Worm (Caenorhabditis elegans) whole organism, young adult: ENCODE measurements around the gene C01G10.17.

Source experiments
- F10E7.11 ChIP-seq: sonication (generic microtip); optimal IDR thresholded peaks from 2 replicates; lab custom pipeline; 2017; ENCODE audit warnings: mild to moderate bottlenecking, missing genetic modification characterization, moderate library complexity, missing compliant biosample characterization
- F39B2.1 ChIP-seq: fragments of 200-800 bp; sonication (Bioruptor generic); IDR thresholded peaks from 2 replicates; pipeline ENCODE4 v1.3.6; 2022; ENCODE audit warnings: missing genetic modification reagents, missing genetic modification characterization, missing compliant biosample characterization
- F49E8.2 ChIP-seq: sonication (generic microtip); optimal IDR thresholded peaks from 3 replicates; lab custom pipeline; 2017; ENCODE audit warnings: missing genetic modification characterization, mild to moderate bottlenecking, missing compliant biosample characterization, antibody characterized with exemption, moderate library complexity; ENCODE audit not compliant: insufficient read depth
- F52B5.7 ChIP-seq: sonication (generic microtip); optimal IDR thresholded peaks from 2 replicates; lab custom pipeline; 2016; ENCODE audit warnings: mild to moderate bottlenecking, missing genetic modification characterization, missing compliant biosample characterization
- F55B11.4 ChIP-seq: sonication (generic microtip); optimal IDR thresholded peaks from 2 replicates; lab custom pipeline; 2016; ENCODE audit warnings: missing compliant biosample characterization, missing genetic modification characterization, borderline replicate concordance; ENCODE audit not compliant: insufficient read depth
- F57A8.1 ChIP-seq: fragments of 200-800 bp; sonication (Bioruptor generic); optimal IDR thresholded peaks from 2 replicates; lab custom pipeline; 2018; ENCODE audit warnings: mild to moderate bottlenecking, missing genetic modification characterization, moderate library complexity, missing compliant biosample characterization
- F57C9.4 ChIP-seq: sonication (generic microtip); optimal IDR thresholded peaks from 2 replicates; lab custom pipeline; 2017; ENCODE audit warnings: mild to moderate bottlenecking, missing genetic modification characterization, missing compliant biosample characterization
- T07F8.4 ChIP-seq: sonication (generic microtip); optimal IDR thresholded peaks from 2 replicates; lab custom pipeline; 2016; ENCODE audit warnings: mild to moderate bottlenecking, missing genetic modification characterization, moderate library complexity, missing compliant biosample characterization
- Y53F4B.3 ChIP-seq: fragments of 200-800 bp; sonication (Bioruptor generic); IDR thresholded peaks from 2 replicates; pipeline ENCODE4 v1.3.6; 2022; ENCODE audit warnings: missing genetic modification reagents, missing genetic modification characterization, missing compliant biosample characterization
- Y53G8AR.9 ChIP-seq: fragments of 200-800 bp; sonication (Bioruptor generic); conservative IDR thresholded peaks from 2 replicates; pipeline ENCODE4 v1.3.6; 2022; ENCODE audit warnings: missing genetic modification reagents, missing genetic modification characterization, missing compliant biosample characterization
- Y56A3A.18 ChIP-seq: fragments of 200-800 bp; sonication (Bioruptor generic); IDR thresholded peaks from 2 replicates; pipeline ENCODE4 v1.3.6; 2022; ENCODE audit warnings: missing genetic modification reagents, missing genetic modification characterization, missing compliant biosample characterization
- ama-1 ChIP-seq, 3 experiments: fragments of 150-350 bp in 1 of 3; sonication (generic microtip) in 2 of 3; optimal IDR thresholded peaks; 2 replicates each; lab custom pipeline; 2014 to 2018; ENCODE audit warnings: missing biosample characterization in 2 of 3, missing genetic modification characterization in 2 of 3, missing genetic modification reagents in 2 of 3
- aptf-2 ChIP-seq: fragments of 200-800 bp; sonication (Bioruptor generic); conservative IDR thresholded peaks from 2 replicates; pipeline ENCODE4 v1.3.6; 2022; ENCODE audit warnings: missing genetic modification reagents, missing genetic modification characterization, missing compliant biosample characterization
- aptf-3 ChIP-seq: fragments of 200-800 bp; sonication (Bioruptor generic); IDR thresholded peaks from 2 replicates; pipeline ENCODE4 v1.3.6; 2022; ENCODE audit warnings: missing genetic modification characterization, missing compliant biosample characterization
- athp-1 ChIP-seq: sonication (generic microtip); optimal IDR thresholded peaks from 2 replicates; lab custom pipeline; 2017; ENCODE audit warnings: mild to moderate bottlenecking, missing genetic modification characterization, missing compliant biosample characterization
- attf-3 ChIP-seq: fragments of 200-800 bp; sonication (Bioruptor generic); conservative IDR thresholded peaks from 2 replicates; pipeline ENCODE4 v1.3.6; 2022; ENCODE audit warnings: missing genetic modification reagents, missing genetic modification characterization, missing compliant biosample characterization
- attf-6 ChIP-seq: fragments of 200-800 bp; sonication (Bioruptor generic); IDR thresholded peaks from 2 replicates; pipeline ENCODE4 v1.3.6; 2022; ENCODE audit warnings: missing genetic modification reagents, missing genetic modification characterization, missing compliant biosample characterization
- cebp-1 ChIP-seq, 2 experiments: fragments of 200-800 bp in 1 of 2; sonication (Bioruptor generic) in 1 of 2; sonication (generic microtip) in 1 of 2; IDR thresholded peaks in 1 of 2; optimal IDR thresholded peaks in 1 of 2; 2 replicates each; pipeline versions ENCODE4 v1.3.6 to Lab custom; 2017 to 2022; ENCODE audit warnings: missing compliant biosample characterization in 2 of 2, missing genetic modification characterization in 2 of 2, mild to moderate bottlenecking in 1 of 2, missing genetic modification reagents in 1 of 2, moderate library complexity in 1 of 2
- ceh-27 ChIP-seq: fragments of 200-800 bp; sonication (Bioruptor generic); optimal IDR thresholded peaks from 2 replicates; lab custom pipeline; 2018; ENCODE audit warnings: mild to moderate bottlenecking, missing genetic modification characterization, moderate library complexity, missing compliant biosample characterization
- ceh-40 ChIP-seq: fragments of 200-800 bp; sonication (Bioruptor generic); IDR thresholded peaks from 2 replicates; pipeline ENCODE4 v1.3.6; 2022; ENCODE audit warnings: missing genetic modification characterization, missing compliant biosample characterization
- ceh-79 ChIP-seq: sonication (generic microtip); optimal IDR thresholded peaks from 2 replicates; lab custom pipeline; 2017; ENCODE audit warnings: mild to moderate bottlenecking, missing genetic modification characterization, missing compliant biosample characterization
- chd-7 ChIP-seq: sonication (generic microtip); optimal IDR thresholded peaks from 2 replicates; lab custom pipeline; 2016; ENCODE audit warnings: mild to moderate bottlenecking, missing genetic modification characterization, moderate library complexity, missing compliant biosample characterization
- dpl-1 ChIP-seq: fragments of 150-350 bp; optimal IDR thresholded peaks from 2 replicates; lab custom pipeline; 2014; ENCODE audit warnings: missing biosample characterization, missing genetic modification reagents, missing genetic modification characterization
- efl-1 ChIP-seq: fragments of 150-350 bp; optimal IDR thresholded peaks from 2 replicates; lab custom pipeline; 2014; ENCODE audit warnings: missing biosample characterization, missing genetic modification reagents, missing genetic modification characterization
- egl-44 ChIP-seq: fragments of 200-800 bp; sonication (Bioruptor generic); IDR thresholded peaks from 2 replicates; pipeline ENCODE4 v1.3.6; 2022; ENCODE audit warnings: missing genetic modification reagents, missing genetic modification characterization, missing compliant biosample characterization
- hmg-20 ChIP-seq: fragments of 200-800 bp; sonication (Bioruptor generic); IDR thresholded peaks from 2 replicates; pipeline ENCODE4 v1.3.6; 2022; ENCODE audit warnings: missing genetic modification reagents, missing genetic modification characterization, missing compliant biosample characterization
- hsf-1 ChIP-seq: fragments of 200-800 bp; sonication (Bioruptor generic); IDR thresholded peaks from 2 replicates; pipeline ENCODE4 v1.3.6; 2022; ENCODE audit warnings: missing genetic modification reagents, missing genetic modification characterization, missing compliant biosample characterization
- lin-26 ChIP-seq: fragments of 200-800 bp; sonication (Bioruptor generic); IDR thresholded peaks from 2 replicates; pipeline ENCODE4 v1.3.6; 2022; ENCODE audit warnings: missing genetic modification reagents, missing genetic modification characterization, missing compliant biosample characterization
- lin-54 ChIP-seq: fragments of 200-800 bp; sonication (Bioruptor generic); optimal IDR thresholded peaks from 2 replicates; lab custom pipeline; 2018; ENCODE audit warnings: mild to moderate bottlenecking, missing genetic modification characterization, missing compliant biosample characterization
- madf-8 ChIP-seq: fragments of 200-800 bp; sonication (Bioruptor generic); conservative IDR thresholded peaks from 2 replicates; pipeline ENCODE4 v1.3.6; 2022; ENCODE audit warnings: missing genetic modification reagents, missing genetic modification characterization, missing compliant biosample characterization
- mcd-1 ChIP-seq: fragments of 200-800 bp; sonication (Bioruptor generic); IDR thresholded peaks from 2 replicates; pipeline ENCODE4 v1.3.6; 2022; ENCODE audit warnings: missing genetic modification reagents, missing genetic modification characterization, missing compliant biosample characterization
- mel-28 ChIP-seq: sonication (generic microtip); optimal IDR thresholded peaks from 2 replicates; lab custom pipeline; 2016; ENCODE audit warnings: borderline replicate concordance, mild to moderate bottlenecking, missing genetic modification characterization, missing compliant biosample characterization
- nfya-1 ChIP-seq: sonication (generic microtip); optimal IDR thresholded peaks from 2 replicates; lab custom pipeline; 2017; ENCODE audit warnings: antibody characterized with exemption, missing compliant biosample characterization, missing genetic modification characterization, borderline replicate concordance; ENCODE audit not compliant: insufficient read depth
- nfya-2 ChIP-seq: fragments of 200-800 bp; sonication (Bioruptor generic); IDR thresholded peaks from 2 replicates; pipeline ENCODE4 v1.3.6; 2022; ENCODE audit warnings: missing genetic modification reagents, missing genetic modification characterization, missing compliant biosample characterization
- nhr-179 ChIP-seq: sonication (generic microtip); optimal IDR thresholded peaks from 2 replicates; lab custom pipeline; 2016; ENCODE audit warnings: mild to moderate bottlenecking, missing genetic modification characterization, missing compliant biosample characterization
- nhr-90 ChIP-seq: sonication (generic microtip); optimal IDR thresholded peaks from 2 replicates; lab custom pipeline; 2016; ENCODE audit warnings: missing genotype, mild to moderate bottlenecking, missing genetic modification characterization, missing compliant biosample characterization
- pbrm-1 ChIP-seq: fragments of 200-800 bp; sonication (Bioruptor generic); IDR thresholded peaks from 2 replicates; pipeline ENCODE4 v1.3.6; 2022; ENCODE audit warnings: missing genetic modification reagents, missing genetic modification characterization, missing compliant biosample characterization
- rec-8 ChIP-seq, 2 experiments: sonication (generic microtip); optimal IDR thresholded peaks; 2 replicates each; lab custom pipeline; 2016; ENCODE audit warnings: mild to moderate bottlenecking in 2 of 2, missing genetic modification characterization in 2 of 2, missing genetic modification reagents in 2 of 2, missing genotype in 2 of 2, missing biosample characterization in 1 of 2, missing compliant biosample characterization in 1 of 2, moderate library complexity in 1 of 2
- snpc-1.3 ChIP-seq: sonication (generic microtip); optimal IDR thresholded peaks from 2 replicates; lab custom pipeline; 2017; ENCODE audit warnings: missing genetic modification characterization, mild to moderate bottlenecking, missing compliant biosample characterization, antibody characterized with exemption, moderate library complexity, missing genotype, missing genetic modification reagents; ENCODE audit not compliant: insufficient read depth
- tbx-9 ChIP-seq: sonication (generic microtip); optimal IDR thresholded peaks from 2 replicates; lab custom pipeline; 2016; ENCODE audit warnings: borderline replicate concordance, missing genetic modification characterization, inconsistent platforms, missing compliant biosample characterization
- tlf-1 ChIP-seq: fragments of 200-800 bp; sonication (Bioruptor generic); optimal IDR thresholded peaks from 2 replicates; lab custom pipeline; 2018; ENCODE audit warnings: mild to moderate bottlenecking, missing genetic modification characterization, missing compliant biosample characterization
- unc-130 ChIP-seq: sonication (generic microtip); optimal IDR thresholded peaks from 2 replicates; lab custom pipeline; 2016; ENCODE audit warnings: missing genetic modification reagents, missing genetic modification characterization, missing compliant biosample characterization
- unc-62 ChIP-seq: fragments of 150-350 bp; optimal IDR thresholded peaks from 2 replicates; lab custom pipeline; 2014; ENCODE audit warnings: missing biosample characterization, missing genetic modification reagents, missing genetic modification characterization
- xnd-1 ChIP-seq: sonication (generic microtip); optimal IDR thresholded peaks from 2 replicates; lab custom pipeline; 2016; ENCODE audit warnings: missing genotype, missing genetic modification reagents, missing genetic modification characterization, missing compliant biosample characterization
- ztf-26 ChIP-seq: sonication (generic microtip); optimal IDR thresholded peaks from 2 replicates; lab custom pipeline; 2017; ENCODE audit warnings: missing genetic modification characterization, missing compliant biosample characterization
- ztf-28 ChIP-seq: fragments of 200-800 bp; sonication (Bioruptor generic); IDR thresholded peaks from 2 replicates; pipeline ENCODE4 v1.3.6; 2022; ENCODE audit warnings: missing genetic modification reagents, missing genetic modification characterization, missing compliant biosample characterization
- ztf-6 ChIP-seq: fragments of 200-800 bp; sonication (Bioruptor generic); IDR thresholded peaks from 2 replicates; pipeline ENCODE4 v1.3.6; 2022; ENCODE audit warnings: missing genetic modification reagents, missing genetic modification characterization, missing compliant biosample characterization

C01G10.17 gene

ce11 chrV:15082291-15082690 lies 8.3 kb upstream of the C01G10.17 start, which contains the start of the genes C01G10.10 and C01G10.9 (continued):
- TF ChIP-seq lin-54 (GFP tag; lab: Kevin White, UChicago) (peak; percentile 50), T07F8.4 (tag; lab: Kevin White, UChicago) (no peak), athp-1 (tag; lab: Kevin White, UChicago) (no peak), unc-62 (GFP tag; lab: Kevin White, UChicago) (no peak), cebp-1 (GFP tag; IDR thresholded peaks at IDR 0.05; lab: Robert Waterston, UW) (no peak), cebp-1 (tag; optimal IDR thresholded peaks at IDR 0.05; lab: Kevin White, UChicago) (peak; percentile 31), F39B2.1 (GFP tag; lab: Robert Waterston, UW) (no peak), ama-1 (optimal IDR thresholded peaks at IDR 0.05; lab: Kevin White, UChicago) (no peak), ama-1 (GFP tag; optimal IDR thresholded peaks at IDR 0.05; lab: Kevin White, UChicago) (no peak), F10E7.11 (no peak), unc-130 (GFP tag; lab: Kevin White, UChicago) (peak; percentile 82), tbx-9 (tag; lab: Kevin White, UChicago) (no peak), tlf-1 (GFP tag; lab: Kevin White, UChicago) (no peak), F52B5.7 (tag; lab: Kevin White, UChicago) (no peak), nfya-1 (tag; lab: Kevin White, UChicago) (no peak), Y53F4B.3 (no peak), aptf-3 (GFP tag; lab: Robert Waterston, UW) (no peak), Y53G8AR.9 (no peak), mcd-1 (GFP tag; lab: Robert Waterston, UW) (peak; percentile 68), snpc-1.3 (tag; lab: Kevin White, UChicago) (no peak), ztf-6 (no peak), efl-1 (GFP tag; lab: Kevin White, UChicago) (no peak), F57A8.1 (GFP tag; lab: Kevin White, UChicago) (no peak), F55B11.4 (tag; lab: Kevin White, UChicago) (no peak), egl-44 (no peak), dpl-1 (GFP tag; lab: Kevin White, UChicago) (no peak), hsf-1 (GFP tag; lab: Robert Waterston, UW) (no peak), attf-3 (GFP tag; lab: Robert Waterston, UW) (no peak), ztf-28 (no peak), F49E8.2 (tag; lab: Kevin White, UChicago) (no peak), ceh-40 (GFP tag; lab: Robert Waterston, UW) (no peak), mel-28 (tag; lab: Kevin White, UChicago) (no peak), chd-7 (tag; lab: Kevin White, UChicago) (no peak), ztf-26 (tag; lab: Kevin White, UChicago) (no peak), ceh-27 (GFP tag; lab: Kevin White, UChicago) (peak; percentile 52), attf-6 (no peak), madf-8 (GFP tag; lab: Robert Waterston, UW) (no peak), Y56A3A.18 (no peak)

ce11 chrV:15083659-15084058 lies 6.9 kb upstream of the C01G10.17 start:
- TF ChIP-seq aptf-2 (GFP tag; lab: Robert Waterston, UW) (no peak), nhr-179 (tag; lab: Kevin White, UChicago) (no peak), xnd-1 (tag; lab: Kevin White, UChicago) (no peak), F39B2.1 (GFP tag; lab: Robert Waterston, UW) (no peak), hmg-20 (GFP tag; lab: Robert Waterston, UW) (no peak), nhr-90 (tag; lab: Kevin White, UChicago) (peak; percentile 6), F52B5.7 (tag; lab: Kevin White, UChicago) (no peak), F10E7.11 (peak; percentile 22), mcd-1 (GFP tag; lab: Robert Waterston, UW) (peak; percentile 51; the same call in 1 of the 2 replicates), F57A8.1 (GFP tag; lab: Kevin White, UChicago) (no peak), Y53F4B.3 (no peak), pbrm-1 (GFP tag; lab: Robert Waterston, UW) (no peak), rec-8 (tag; optimal IDR thresholded peaks at IDR 0.05; lab: Kevin White, UChicago) (no peak), Y53G8AR.9 (peak; percentile 55), F57C9.4 (peak; percentile 4), mel-28 (tag; lab: Kevin White, UChicago) (no peak), ceh-79 (tag; lab: Kevin White, UChicago) (no peak), nfya-2 (no peak), lin-26 (GFP tag; lab: Robert Waterston, UW) (no peak)
